Worm (Caenorhabditis elegans): ENCODE data around the gene K01C8.2.
A peak's percentile ranks its signal among the peaks of the same experiment; 100 is the strongest.

Gene K01C8.2

ce11 chrII:8311484-8311883 lies 42.2 kb upstream of the K01C8.2 start (continued):
- TF ChIP-seq snpc-1.1 (tag; optimal IDR thresholded peaks at IDR 0.05; ENCODE audit: insufficient read depth) (no peak), aptf-3 (GFP tag; IDR thresholded peaks at IDR 0.05) (no peak)

ce11 chrII:8308314-8308713 lies 39.1 kb upstream of the K01C8.2 start:
- TF ChIP-seq ceh-58 (GFP tag; IDR thresholded peaks at IDR 0.05) (no peak), fkh-3 (tag; optimal IDR thresholded peaks at IDR 0.05) (no peak), F37B4.10 (GFP tag; IDR thresholded peaks at IDR 0.05) (no peak), C17E4.6 (GFP tag; IDR thresholded peaks at IDR 0.05) (no peak), pbrm-1 (GFP tag; IDR thresholded peaks at IDR 0.05) (no peak), D2030.7 (GFP tag; IDR thresholded peaks at IDR 0.05) (no peak), somi-1 (GFP tag; optimal IDR thresholded peaks at IDR 0.05) (no peak), efl-1 (GFP tag; optimal IDR thresholded peaks at IDR 0.05) (no peak), T07F8.4 (tag; optimal IDR thresholded peaks at IDR 0.05) (no peak)

- no peak for TF ChIP-seq tbp1 (GFP tag; optimal IDR thresholded peaks at IDR 0.05)
Observed at ce11 chrII:8295296-8295695, 26.0 kb upstream of the K01C8.2 start, which contains the start of gene nlp-55. Gene nlp-55, minus strand, starts transcription at chrII:8295396.

- TF ChIP-seq pbrm-1 (GFP tag; IDR thresholded peaks at IDR 0.05) (peak; percentile 69), cebp-2 (GFP tag; IDR thresholded peaks at IDR 0.05) (0 out of 2 replicates have a peak, but pooled peaks have one; percentile 19), snpc-1.1 (tag; optimal IDR thresholded peaks at IDR 0.05; ENCODE audit: insufficient read depth) (peak; percentile 80), madf-6 (GFP tag; IDR thresholded peaks at IDR 0.05) (0 out of 2 replicates have a peak, but pooled peaks have one; percentile 10), B0336.3 (GFP tag; IDR thresholded peaks at IDR 0.05) (0 out of 2 replicates have a peak, but pooled peaks have one; percentile 6), snpc-4 (GFP tag; optimal IDR thresholded peaks at IDR 0.05) (peak; percentile 33), snpc-4 (tag; optimal IDR thresholded peaks at IDR 0.05) (peak in 3 of 4 experiments; percentile 40 to 91 (median 89)), Y56A3A.18 (GFP tag; IDR thresholded peaks at IDR 0.05) (0 out of 2 replicates have a peak, but pooled peaks have one; percentile 30), attf-6 (GFP tag; IDR thresholded peaks at IDR 0.05) (peak; percentile 80; the same call in 1 of the 2 replicates), mcd-1 (GFP tag; IDR thresholded peaks at IDR 0.05) (0 out of 2 replicates have a peak, but pooled peaks have one; percentile 17)
Observed at ce11 chrII:8285837-8286236, 16.6 kb upstream of the K01C8.2 start.

- TF ChIP-seq F23B12.7 (tag; optimal IDR thresholded peaks at IDR 0.05; ENCODE audit: insufficient read depth) (peak; percentile 11), madf-10 (tag; optimal IDR thresholded peaks at IDR 0.05) (no peak), efl-1 (GFP tag; optimal IDR thresholded peaks at IDR 0.05) (peak; percentile 33), dpl-1 (GFP tag; optimal IDR thresholded peaks at IDR 0.05) (peak; percentile 61), ceh-91 (GFP tag; IDR thresholded peaks at IDR 0.05) (0 out of 2 replicates have a peak, but pooled peaks have one; percentile 33), cebp-1 (GFP tag; IDR thresholded peaks at IDR 0.05) (no peak), cebp-1 (tag; optimal IDR thresholded peaks at IDR 0.05) (peak; percentile 13), nhr-27 (tag; optimal IDR thresholded peaks at IDR 0.05) (no peak), madf-6 (GFP tag; IDR thresholded peaks at IDR 0.05) (peak; percentile 60; the same call in 1 of the 2 replicates), lsl-1 (GFP tag; optimal IDR thresholded peaks at IDR 0.05) (peak; percentile 3), hsf-1 (GFP tag; IDR thresholded peaks at IDR 0.05) (peak; percentile 83; the same call in 1 of the 2 replicates), ekl-4 (GFP tag; IDR thresholded peaks at IDR 0.05) (no peak), F33H1.4 (GFP tag; IDR thresholded peaks at IDR 0.05) (peak; percentile 75), sea-2 (GFP tag; IDR thresholded peaks at IDR 0.05) (no peak)
Observed at ce11 chrII:8283158-8283717, 14.0 kb upstream of the K01C8.2 start, which contains the start of the genes nst-1 and cct-4. Gene nst-1, minus strand, starts transcription at chrII:8283208. Gene cct-4, plus strand, starts transcription at chrII:8283667.

Measured in whole organism, young adult.